Worm (Caenorhabditis elegans) whole organism, early embryonic: ENCODE measurements around the gene C16C8.17.
"Not testable (repeated sequence)": the region's sequence is repeated elsewhere in the genome, so short reads cannot be mapped to it uniquely, and the experiment has no call there.

ENCODE experiments used
- B0310.2 ChIP-seq: sonication (generic microtip); optimal IDR thresholded peaks from 2 replicates; lab custom pipeline; 2016; ENCODE audit warnings: mild to moderate bottlenecking, missing genetic modification characterization, missing compliant biosample characterization
- F13C5.2 ChIP-seq: sonication (generic microtip); optimal IDR thresholded peaks from 2 replicates; lab custom pipeline; 2017; ENCODE audit warnings: mild to moderate bottlenecking, missing genetic modification characterization, inconsistent platforms, missing compliant biosample characterization
- aly-1 ChIP-seq: sonication (generic microtip); optimal IDR thresholded peaks from 2 replicates; lab custom pipeline; 2016; ENCODE audit warnings: missing genetic modification characterization, missing compliant biosample characterization
- ama-1 ChIP-seq: fragments of 150-350 bp; optimal IDR thresholded peaks from 2 replicates; lab custom pipeline; 2014
- ceh-13 ChIP-seq: fragments of 200-800 bp; sonication (Bioruptor generic); optimal IDR thresholded peaks from 2 replicates; lab custom pipeline; 2018; ENCODE audit warnings: mild to moderate bottlenecking, missing genetic modification characterization, missing compliant biosample characterization
- ceh-36 ChIP-seq: sonication (generic microtip); optimal IDR thresholded peaks from 2 replicates; lab custom pipeline; 2016; ENCODE audit warnings: missing genetic modification characterization, inconsistent platforms, missing compliant biosample characterization
- ets-7 ChIP-seq: sonication (generic microtip); optimal IDR thresholded peaks from 2 replicates; lab custom pipeline; 2016; ENCODE audit warnings: missing genotype, missing genetic modification characterization, missing compliant biosample characterization
- flt-1 ChIP-seq: fragments of 200-800 bp; sonication (Bioruptor generic); IDR thresholded peaks from 2 replicates; pipeline ENCODE4 v1.3.6; 2022; ENCODE audit warnings: missing genetic modification characterization, missing compliant biosample characterization
- hmbx-1 ChIP-seq: sonication (generic microtip); optimal IDR thresholded peaks from 2 replicates; lab custom pipeline; 2016; ENCODE audit warnings: mild to moderate bottlenecking, missing genetic modification characterization, missing compliant biosample characterization
- hmg-4 ChIP-seq: fragments of 200-800 bp; sonication (Bioruptor generic); optimal IDR thresholded peaks from 2 replicates; lab custom pipeline; 2018; ENCODE audit warnings: mild to moderate bottlenecking, missing genetic modification characterization, missing compliant biosample characterization
- hnd-1 ChIP-seq: sonication (generic microtip); optimal IDR thresholded peaks from 2 replicates; lab custom pipeline; 2016; ENCODE audit warnings: missing genetic modification characterization, missing compliant biosample characterization
- pes-1 ChIP-seq: fragments of 200-800 bp; sonication (Bioruptor generic); IDR thresholded peaks from 2 replicates; pipeline ENCODE4 v1.3.6; 2022; ENCODE audit warnings: missing genetic modification reagents, missing genetic modification characterization, missing compliant biosample characterization
- scrt-1 ChIP-seq: fragments of 200-800 bp; sonication (Bioruptor generic); IDR thresholded peaks from 2 replicates; pipeline ENCODE4 v1.3.6; 2022; ENCODE audit warnings: missing genetic modification characterization, missing compliant biosample characterization
- sea-1 ChIP-seq: fragments of 200-800 bp; sonication (Bioruptor generic); conservative IDR thresholded peaks from 2 replicates; pipeline ENCODE4 v1.3.6; 2022; ENCODE audit warnings: missing genetic modification characterization, missing compliant biosample characterization
- tbx-11 ChIP-seq: fragments of 200-800 bp; sonication (Bioruptor generic); IDR thresholded peaks from 2 replicates; pipeline ENCODE4 v1.3.6; 2022; ENCODE audit warnings: missing genetic modification characterization, missing compliant biosample characterization
- tbx-37 ChIP-seq: fragments of 200-800 bp; sonication (Bioruptor generic); conservative IDR thresholded peaks from 2 replicates; pipeline ENCODE4 v1.3.6; 2022; ENCODE audit warnings: missing genetic modification reagents, missing genetic modification characterization, missing compliant biosample characterization
- tra-4 ChIP-seq: sonication (generic microtip); optimal IDR thresholded peaks from 2 replicates; lab custom pipeline; 2017; ENCODE audit warnings: missing genetic modification characterization, missing compliant biosample characterization

The C16C8.17 gene

DNA sequence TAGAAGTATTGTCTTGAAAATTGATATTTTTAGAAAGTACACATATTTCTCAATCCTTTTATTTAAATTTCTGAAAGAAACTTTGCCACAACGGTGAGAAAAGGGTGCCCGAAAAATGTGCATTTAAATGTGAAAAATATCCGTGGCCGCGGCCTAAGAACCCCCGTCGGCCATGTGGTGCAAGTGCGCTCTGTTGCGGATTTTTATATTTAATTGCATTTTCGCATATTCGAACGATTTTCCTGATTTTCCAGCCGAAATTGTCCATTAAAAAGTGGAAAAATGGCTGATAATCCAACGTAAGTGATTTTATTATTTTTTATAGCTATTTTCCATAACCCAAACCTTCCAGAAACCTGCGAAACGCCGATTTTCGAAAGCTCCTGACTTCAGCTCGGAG, 41.6 kb downstream of the C16C8.17 start, which contains the start of gene smu-2:
TSS of gene smu-2 (plus strand) at position 178 of the 400 bp plus-strand sequence.
- TF ChIP-seq ets-7 (tag; lab: Kevin White, UChicago) (no peak), tra-4 (tag; lab: Kevin White, UChicago) (no peak), hmbx-1 (tag; lab: Kevin White, UChicago) (no peak), F13C5.2 (tag; lab: Kevin White, UChicago) (no peak), tbx-11 (GFP tag; lab: Robert Waterston, UW) (no peak), ceh-13 (GFP tag; lab: Kevin White, UChicago) (no peak), ama-1 (lab: Kevin White, UChicago) (no peak), pes-1 (peak; percentile 61; the same call in 1 of the 2 replicates), B0310.2 (tag; lab: Kevin White, UChicago) (no peak), sea-1 (0 out of 2 replicates have a peak, but pooled peaks have one; percentile 6), ceh-36 (tag; lab: Kevin White, UChicago) (no peak), hnd-1 (tag; lab: Kevin White, UChicago) (no peak), flt-1 (GFP tag; lab: Robert Waterston, UW) (0 out of 2 replicates have a peak, but pooled peaks have one; percentile 17), tbx-37 (peak; percentile 68), scrt-1 (GFP tag; lab: Robert Waterston, UW) (no peak), aly-1 (tag; lab: Kevin White, UChicago) (no peak), hmg-4 (GFP tag; lab: Kevin White, UChicago) (no peak)

DNA sequence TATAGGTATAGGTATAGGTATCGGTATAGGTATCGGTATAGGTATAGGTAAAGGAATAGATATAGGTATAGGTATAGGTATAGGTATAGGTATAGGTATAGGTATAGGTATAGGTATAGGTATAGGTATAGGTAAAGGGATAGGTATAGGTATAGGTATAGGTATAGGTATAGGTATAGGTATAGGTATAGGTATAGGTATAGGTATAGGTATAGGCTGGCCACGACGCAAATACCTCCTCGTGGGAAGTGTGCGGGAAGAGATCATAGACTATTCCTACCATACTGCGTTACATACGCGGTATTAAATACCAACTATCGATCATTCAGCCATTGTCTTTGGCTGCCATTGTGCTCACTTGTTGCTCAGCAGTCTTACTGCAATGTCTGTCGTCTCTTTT, 50.2 kb downstream of the C16C8.17 start, which contains the start of gene fbxb-112:
TSS of gene fbxb-112 (plus strand) at position 301 of the 400 bp plus-strand sequence.
- not testable (repeated sequence) for TF ChIP-seq hnd-1 (tag; lab: Kevin White, UChicago); ets-7 (tag; lab: Kevin White, UChicago); flt-1 (GFP tag; lab: Robert Waterston, UW)
